Fruit fly (Drosophila melanogaster) whole organism, pupa: ENCODE results near the gene CG6791.

Source experiments
- CG10348 ChIP-seq: fragments of 200-800 bp; sonication (Bioruptor generic); IDR thresholded peaks from 2 replicates; pipeline ENCODE4 v1.3.6; 2022; ENCODE audit warnings: missing biosample characterization, missing genetic modification characterization
- CG12605 ChIP-seq: fragments of 200-800 bp; sonication (Bioruptor generic); IDR thresholded peaks from 2 replicates; pipeline ENCODE4 v1.3.6; 2022; ENCODE audit warnings: missing biosample characterization, missing genetic modification characterization
- CG13204 ChIP-seq: fragments of 200-800 bp; sonication (Bioruptor generic); optimal IDR thresholded peaks from 2 replicates; lab custom pipeline; 2018; ENCODE audit warnings: missing biosample characterization, mild to moderate bottlenecking, missing genetic modification characterization, moderate library complexity
- CG14655 ChIP-seq: fragments of 200-800 bp; sonication (Bioruptor generic); optimal IDR thresholded peaks from 3 replicates; lab custom pipeline; 2017; ENCODE audit warnings: mild to moderate bottlenecking, missing biosample characterization, missing genetic modification reagents, missing genetic modification characterization
- CG15710 ChIP-seq: fragments of 200-800 bp; sonication (Bioruptor generic); optimal IDR thresholded peaks from 2 replicates; lab custom pipeline; 2018; ENCODE audit warnings: missing biosample characterization, mild to moderate bottlenecking, missing genetic modification characterization, moderate library complexity
- CG17806 ChIP-seq: fragments of 200-800 bp; sonication (Bioruptor generic); optimal IDR thresholded peaks from 2 replicates; lab custom pipeline; 2018; ENCODE audit warnings: missing biosample characterization, mild to moderate bottlenecking, missing genetic modification characterization, moderate library complexity
- CG32121 ChIP-seq: fragments of 200-800 bp; sonication (Bioruptor generic); IDR thresholded peaks from 2 replicates; pipeline ENCODE4 v1.3.6; 2022; ENCODE audit warnings: missing biosample characterization, missing genetic modification characterization
- CG34367 ChIP-seq: fragments of 200-800 bp; sonication (Bioruptor generic); optimal IDR thresholded peaks from 2 replicates; lab custom pipeline; 2018; ENCODE audit warnings: missing biosample characterization, mild to moderate bottlenecking, missing genetic modification characterization
- CG4496 ChIP-seq: fragments of 200-800 bp; sonication (Bioruptor generic); IDR thresholded peaks from 3 replicates; pipeline ENCODE4 v1.3.6; 2022; ENCODE audit warnings: missing biosample characterization, missing genetic modification characterization
- CG8159 ChIP-seq: fragments of 200-800 bp; sonication (Bioruptor generic); optimal IDR thresholded peaks from 3 replicates; lab custom pipeline; 2018; ENCODE audit warnings: missing biosample characterization, mild to moderate bottlenecking, missing genetic modification characterization, moderate library complexity
- CG8301 ChIP-seq: fragments of 200-800 bp; sonication (Bioruptor generic); optimal IDR thresholded peaks from 2 replicates; lab custom pipeline; 2018; ENCODE audit warnings: missing biosample characterization, mild to moderate bottlenecking, missing genetic modification characterization
- CG9948 ChIP-seq: fragments of 200-800 bp; sonication (Bioruptor generic); optimal IDR thresholded peaks from 2 replicates; lab custom pipeline; 2018; ENCODE audit warnings: missing biosample characterization, mild to moderate bottlenecking, missing genetic modification characterization, moderate library complexity
- D1 ChIP-seq: fragments of 200-800 bp; sonication (Bioruptor generic); optimal IDR thresholded peaks from 2 replicates; lab custom pipeline; 2018; ENCODE audit warnings: missing biosample characterization, mild to moderate bottlenecking, missing genetic modification characterization, moderate library complexity
- EcR ChIP-seq: fragments of 200-800 bp; sonication (Bioruptor generic); optimal IDR thresholded peaks from 3 replicates; lab custom pipeline; 2019; ENCODE audit warnings: missing biosample characterization, missing genetic modification characterization, mild to moderate bottlenecking, moderate library complexity, missing genetic modification reagents
- Ets98B ChIP-seq: fragments of 200-800 bp; sonication (Bioruptor generic); IDR thresholded peaks from 2 replicates; pipeline ENCODE4 v1.3.6; 2022; ENCODE audit warnings: missing biosample characterization, missing genetic modification characterization
- Pif1A ChIP-seq: fragments of 200-800 bp; sonication (Bioruptor generic); optimal IDR thresholded peaks from 3 replicates; lab custom pipeline; 2016; ENCODE audit warnings: missing biosample characterization, missing genetic modification characterization
- Pif1B ChIP-seq: fragments of 200-800 bp; sonication (Bioruptor generic); optimal IDR thresholded peaks from 3 replicates; lab custom pipeline; 2016; ENCODE audit warnings: missing biosample characterization, missing genetic modification characterization
- Snoo ChIP-seq: fragments of 200-800 bp; sonication (Bioruptor generic); optimal IDR thresholded peaks from 3 replicates; lab custom pipeline; 2017; ENCODE audit warnings: missing biosample characterization, mild to moderate bottlenecking, missing genetic modification characterization, inconsistent platforms
- fd96Ca ChIP-seq: fragments of 200-800 bp; sonication (Bioruptor generic); IDR thresholded peaks from 3 replicates; pipeline ENCODE4 v1.3.6; 2022; ENCODE audit warnings: missing biosample characterization, missing genetic modification characterization
- gl ChIP-seq: fragments of 200-800 bp; sonication (Bioruptor generic); optimal IDR thresholded peaks from 2 replicates; lab custom pipeline; 2018; ENCODE audit warnings: missing biosample characterization, mild to moderate bottlenecking, missing genetic modification characterization
- rn ChIP-seq: fragments of 200-800 bp; sonication (Bioruptor generic); IDR thresholded peaks from 2 replicates; pipeline ENCODE4 v1.3.6; 2022; ENCODE audit warnings: missing biosample characterization, missing genetic modification characterization

CG6791 gene

DNA sequence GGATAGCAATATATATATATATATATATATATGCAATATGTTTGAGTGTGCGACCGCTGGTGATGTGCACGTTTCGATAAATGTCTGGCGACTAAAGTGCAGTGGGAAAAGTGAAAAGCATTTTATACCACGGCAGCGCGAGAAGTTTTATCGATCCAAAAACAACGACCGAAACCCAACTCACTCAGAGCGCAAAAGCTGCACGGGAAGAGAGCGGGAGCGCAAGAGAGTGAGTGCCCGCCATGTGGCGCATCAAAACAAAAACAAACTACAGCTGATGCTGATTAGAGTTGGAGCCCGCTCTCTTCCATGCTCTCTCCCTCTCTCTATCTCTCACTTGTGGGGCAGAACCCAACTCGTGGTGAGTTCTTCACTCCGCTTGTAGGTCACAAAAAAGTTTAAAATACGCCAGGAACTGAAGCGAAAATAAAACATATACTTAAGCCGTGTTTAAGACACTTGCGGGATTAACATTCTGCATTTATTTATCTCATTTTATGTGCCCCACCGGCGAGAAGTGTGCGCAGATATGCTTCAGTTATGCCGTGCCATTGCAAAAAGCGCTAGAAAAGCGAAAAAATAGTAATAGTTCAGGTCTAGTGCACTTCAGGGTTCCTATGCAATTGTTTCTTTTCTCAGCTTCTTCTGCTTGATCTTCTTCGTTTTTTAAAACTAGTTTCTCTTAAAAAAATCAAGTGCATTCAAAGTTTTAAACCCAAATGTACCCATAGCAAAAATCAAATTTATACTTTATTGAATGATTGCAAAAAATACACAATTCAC is 14.9 kb upstream of the CG6791 start:
- TF ChIP-seq CG9948, result no peak
- peak; percentile 72; the same call in 1 of the 2 replicates for TF ChIP-seq Ets98B
- TF ChIP-seq gl (tag; lab: Kevin White, UChicago), result peak; percentile 51
- TF ChIP-seq CG13204 (GFP tag; lab: Kevin White, UChicago), result peak; percentile 64
- peak; percentile 50 for TF ChIP-seq EcR
- TF ChIP-seq CG8159 (tag; lab: Kevin White, UChicago), result peak; percentile 26
- peak; percentile 48; the same call in 1 of the 2 replicates for TF ChIP-seq CG32121 (GFP tag; lab: Robert Waterston, UW)
- peak; percentile 46 for TF ChIP-seq CG14655 (GFP tag; lab: Kevin White, UChicago)
- peak; percentile 8 for TF ChIP-seq CG17806 (tag; lab: Kevin White, UChicago)
- peak; percentile 0 for TF ChIP-seq CG34367 (tag; lab: Kevin White, UChicago)
- TF ChIP-seq Snoo (tag; lab: Kevin White, UChicago), result peak; percentile 32
- TF ChIP-seq CG8301, result peak; percentile 26
- peak; percentile 90 for TF ChIP-seq CG12605 (GFP tag; lab: Robert Waterston, UW)
- TF ChIP-seq rn (GFP tag; lab: Robert Waterston, UW), result no peak
- TF ChIP-seq CG4496 (GFP tag; lab: Robert Waterston, UW), result peak; percentile 64
- TF ChIP-seq Pif1A (GFP tag; lab: Kevin White, UChicago), result peak; percentile 45
- TF ChIP-seq Pif1B, result peak; percentile 65
- TF ChIP-seq CG10348 (GFP tag; lab: Robert Waterston, UW), result no peak
- peak; percentile 73; the same call in 2 of the 3 replicates for TF ChIP-seq fd96Ca (GFP tag; lab: Robert Waterston, UW)
- TF ChIP-seq D1, result no peak
- peak; percentile 6 for TF ChIP-seq CG15710 (tag; lab: Kevin White, UChicago)

DNA sequence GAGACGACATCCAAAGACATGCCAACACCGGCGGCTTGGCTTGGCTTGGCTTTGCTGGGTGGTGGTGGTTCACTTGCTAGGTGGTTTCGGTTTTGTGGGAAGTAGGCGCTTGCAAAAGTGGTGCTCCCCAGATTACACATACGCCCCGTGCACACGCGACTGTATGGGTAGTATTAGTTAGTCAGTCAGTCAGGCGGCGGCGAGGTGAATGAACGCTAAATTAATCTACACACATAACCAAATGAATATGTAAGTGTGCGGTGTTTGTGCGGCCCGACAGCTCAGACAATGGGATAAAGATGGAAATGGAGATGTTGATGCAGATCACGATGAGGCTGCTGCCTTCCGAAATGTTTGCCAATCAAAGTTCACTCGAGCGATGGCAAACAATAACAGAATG is 13.2 kb upstream of the CG6791 start:
- peak; percentile 70 for TF ChIP-seq EcR
- no peak for TF ChIP-seq rn (GFP tag; lab: Robert Waterston, UW)

DNA sequence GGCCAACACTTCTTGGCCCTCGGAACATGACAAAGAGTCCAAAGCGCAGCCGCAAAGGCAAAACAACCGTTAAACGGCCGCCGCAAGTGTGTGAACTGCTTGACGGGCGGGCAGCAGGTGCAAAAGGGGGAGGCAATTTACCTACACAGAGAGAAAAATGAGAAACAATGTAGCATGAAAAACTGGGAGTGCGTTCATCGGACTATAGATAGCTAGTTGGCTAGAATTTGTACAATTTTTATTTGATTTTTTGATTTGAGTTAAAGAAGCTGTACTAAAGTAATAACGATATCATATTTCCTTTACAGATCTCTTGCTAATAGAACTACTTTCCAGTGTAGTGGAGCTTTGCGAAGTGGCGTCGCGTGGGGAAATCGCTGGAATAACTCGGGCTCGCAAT is 5.6 kb upstream of the CG6791 start:
- TF ChIP-seq CG15710 (tag; lab: Kevin White, UChicago) (peak; percentile 20), CG4496 (GFP tag; lab: Robert Waterston, UW) (peak; percentile 82), fd96Ca (GFP tag; lab: Robert Waterston, UW) (peak; percentile 52; the same call in 2 of the 3 replicates), gl (tag; lab: Kevin White, UChicago) (no peak), Pif1A (GFP tag; lab: Kevin White, UChicago) (no peak), D1 (no peak), CG9948 (no peak), Ets98B (peak; percentile 75), EcR (no peak), CG32121 (GFP tag; lab: Robert Waterston, UW) (peak; percentile 62), CG8301 (peak; percentile 49), rn (GFP tag; lab: Robert Waterston, UW) (0 out of 2 replicates have a peak, but pooled peaks have one; percentile 20), CG12605 (GFP tag; lab: Robert Waterston, UW) (peak; percentile 58), CG13204 (GFP tag; lab: Kevin White, UChicago) (no peak), CG10348 (GFP tag; lab: Robert Waterston, UW) (no peak), Pif1B (no peak), Snoo (tag; lab: Kevin White, UChicago) (no peak), CG17806 (tag; lab: Kevin White, UChicago) (peak; percentile 15), CG34367 (tag; lab: Kevin White, UChicago) (no peak), CG14655 (GFP tag; lab: Kevin White, UChicago) (no peak), CG8159 (tag; lab: Kevin White, UChicago) (no peak)
- TF ChIP-seq, all 21 proteins: peak for 9

DNA sequence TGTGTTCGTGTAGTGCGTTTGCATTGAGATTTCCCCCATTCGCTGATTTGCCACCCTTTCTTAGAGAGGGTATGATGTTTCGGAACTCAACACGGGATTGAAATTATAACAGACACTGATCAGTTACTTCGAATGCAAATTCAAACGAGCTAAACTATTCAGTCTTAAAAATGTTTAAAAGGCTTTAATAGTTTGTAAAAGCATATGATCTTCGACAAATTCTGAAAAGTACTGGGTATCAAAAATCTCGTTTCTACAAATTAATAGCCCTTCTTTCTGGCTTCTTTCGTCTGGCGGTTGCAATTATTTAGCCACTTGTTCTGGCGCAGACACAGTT is 7.7 kb downstream of the CG6791 start:
- TF ChIP-seq CG17806 (tag; lab: Kevin White, UChicago) (peak; percentile 87), CG32121 (GFP tag; lab: Robert Waterston, UW) (peak; percentile 95), Snoo (tag; lab: Kevin White, UChicago) (no peak), Pif1A (GFP tag; lab: Kevin White, UChicago) (no peak), D1 (no peak), gl (tag; lab: Kevin White, UChicago) (peak; percentile 73), CG10348 (GFP tag; lab: Robert Waterston, UW) (peak; percentile 63; the same call in 1 of the 2 replicates), CG4496 (GFP tag; lab: Robert Waterston, UW) (peak; percentile 96), rn (GFP tag; lab: Robert Waterston, UW) (peak; percentile 67; the same call in 1 of the 2 replicates), CG12605 (GFP tag; lab: Robert Waterston, UW) (no peak; the same call in none of the 2 replicates), CG8159 (tag; lab: Kevin White, UChicago) (peak; percentile 84), CG9948 (peak; percentile 84), CG34367 (tag; lab: Kevin White, UChicago) (peak; percentile 82), EcR (no peak), CG8301 (peak; percentile 93), CG13204 (GFP tag; lab: Kevin White, UChicago) (peak; percentile 51), Ets98B (peak; percentile 95), CG15710 (tag; lab: Kevin White, UChicago) (peak; percentile 81), CG14655 (GFP tag; lab: Kevin White, UChicago) (no peak), fd96Ca (GFP tag; lab: Robert Waterston, UW) (peak; percentile 95), Pif1B (no peak)
- TF ChIP-seq, all 21 proteins: peak for 14
